Worm (Caenorhabditis elegans) whole organism, L2 larva: ENCODE results near the gene C01G12.3.

ENCODE experiments used
- aly-2 ChIP-seq: fragments of 150-350 bp; optimal IDR thresholded peaks from 2 replicates; lab custom pipeline; 2014; ENCODE audit warnings: missing biosample characterization, missing genetic modification characterization
- lin-39 ChIP-seq: fragments of 150-350 bp; optimal IDR thresholded peaks from 2 replicates; lab custom pipeline; 2014; ENCODE audit warnings: missing biosample characterization, missing genetic modification reagents, missing genetic modification characterization
- mab-5 ChIP-seq: fragments of 150-350 bp; optimal IDR thresholded peaks from 2 replicates; lab custom pipeline; 2014; ENCODE audit warnings: missing biosample characterization, missing genetic modification characterization
- nhr-23 ChIP-seq: fragments of 150-350 bp; optimal IDR thresholded peaks from 2 replicates; lab custom pipeline; 2014; ENCODE audit warnings: missing biosample characterization, missing genetic modification reagents, missing genetic modification characterization
- nhr-237 ChIP-seq: fragments of 150-350 bp; optimal IDR thresholded peaks from 2 replicates; lab custom pipeline; 2014; ENCODE audit warnings: missing biosample characterization, missing genetic modification characterization
- nhr-6 ChIP-seq: fragments of 150-350 bp; optimal IDR thresholded peaks from 2 replicates; lab custom pipeline; 2014; ENCODE audit warnings: missing biosample characterization, missing genetic modification characterization
- nhr-77 ChIP-seq: fragments of 150-350 bp; optimal IDR thresholded peaks from 2 replicates; lab custom pipeline; 2014; ENCODE audit warnings: missing biosample characterization, missing genetic modification characterization
- snpc-4 ChIP-seq: fragments of 150-350 bp; optimal IDR thresholded peaks from 2 replicates; lab custom pipeline; 2014; ENCODE audit warnings: missing biosample characterization, missing genetic modification characterization
- ztf-1 ChIP-seq: fragments of 200-800 bp; sonication (Bioruptor generic); conservative IDR thresholded peaks from 2 replicates; pipeline ENCODE4 v1.3.6; 2022; ENCODE audit warnings: missing genetic modification characterization, missing compliant biosample characterization
- ztf-11 ChIP-seq: sonication (generic microtip); optimal IDR thresholded peaks from 2 replicates; lab custom pipeline; 2017; ENCODE audit warnings: missing biosample characterization, missing genetic modification characterization

DNA sequence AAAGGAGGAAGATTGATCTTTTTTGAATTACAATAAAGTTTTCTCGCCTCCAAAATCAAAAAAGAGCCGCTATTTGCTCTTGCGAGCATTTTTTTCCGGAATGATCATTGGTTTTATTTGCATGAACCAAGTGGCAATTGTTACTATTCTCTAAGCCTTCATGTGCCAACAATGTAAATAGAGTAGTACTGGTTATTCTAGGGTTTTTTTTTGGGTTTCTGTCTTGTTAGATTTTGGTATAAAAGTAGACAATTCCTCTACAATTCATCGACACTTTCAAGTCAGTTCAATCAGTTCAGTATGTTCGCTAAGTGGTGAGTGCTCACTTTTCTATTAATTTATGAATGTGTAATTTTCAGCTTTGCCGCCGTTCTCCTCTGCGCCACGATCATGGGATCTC lies 4.1 kb downstream of the C01G12.3 start, which contains the start of gene nspb-7:
- TF ChIP-seq snpc-4 (tag; lab: Kevin White, UChicago) (no peak), aly-2 (tag; lab: Kevin White, UChicago) (no peak), nhr-6 (no peak), ztf-11 (tag; lab: Kevin White, UChicago) (no peak), lin-39 (tag; lab: Kevin White, UChicago) (no peak), mab-5 (tag; lab: Kevin White, UChicago) (no peak), nhr-77 (tag; lab: Kevin White, UChicago) (no peak), nhr-237 (no peak), ztf-1 (GFP tag; lab: Robert Waterston, UW) (no peak), nhr-23 (no peak)
